Fruit fly (Drosophila melanogaster): ENCODE data around the gene CG33494.

Gene CG33494

DNA sequence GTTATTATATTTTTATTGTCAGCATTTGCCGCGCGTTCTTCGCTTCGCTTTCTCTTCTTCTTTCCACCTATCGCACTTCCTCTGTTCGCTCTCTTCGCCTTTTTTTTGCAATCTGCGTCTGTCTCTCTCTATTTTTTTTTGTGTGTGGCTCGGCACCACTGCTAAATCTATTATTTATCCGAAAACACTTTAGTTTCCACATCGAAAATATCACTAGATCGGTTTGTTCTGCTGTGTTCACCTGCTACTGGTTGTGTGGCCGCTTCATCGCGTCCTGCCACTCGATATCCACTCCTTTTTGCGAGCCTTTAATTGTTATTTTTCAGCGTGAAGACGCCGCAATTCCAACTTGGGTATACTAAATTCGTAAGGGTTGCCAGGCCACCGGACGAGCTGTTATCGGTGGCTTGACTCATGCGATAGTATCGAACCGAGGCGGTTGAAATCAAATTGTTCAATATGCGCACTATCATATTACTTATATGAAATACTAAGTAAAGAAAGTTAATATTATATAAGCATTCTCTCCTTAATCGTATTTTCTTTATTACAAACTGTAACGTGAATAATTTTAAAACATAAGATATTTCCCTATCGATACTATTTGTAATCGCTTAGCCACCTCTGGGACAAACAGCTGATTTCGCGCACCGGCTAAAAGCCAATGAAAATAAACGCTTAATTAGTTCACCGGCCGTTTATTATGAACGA is 12.3 kb downstream of the CG33494 start, which contains the start of the genes XNP, CG42488 and CG5116 (continued):
- TF ChIP-seq CHES-1-like (GFP tag; optimal IDR thresholded peaks at IDR 0.05) = peak; percentile 65
- peak; percentile 48 for TF ChIP-seq CG4617 (GFP tag; optimal IDR thresholded peaks at IDR 0.05; ENCODE audit: borderline replicate concordance)
- no peak for TF ChIP-seq CG3838 (GFP tag; optimal IDR thresholded peaks at IDR 0.05)
- no peak for TF ChIP-seq Tbp (GFP tag; optimal IDR thresholded peaks at IDR 0.05)
- peak in 1 of 2 experiments; percentile 61 for TF ChIP-seq dpn (GFP tag; optimal IDR thresholded peaks at IDR 0.05)
- peak; percentile 66 for TF ChIP-seq CG30020 (tag; optimal IDR thresholded peaks at IDR 0.05)
- TF ChIP-seq chm (GFP tag; IDR thresholded peaks at IDR 0.05) = no peak
- no peak for TF ChIP-seq sd (tag; optimal IDR thresholded peaks at IDR 0.05)
- TF ChIP-seq gt (GFP tag; IDR thresholded peaks at IDR 0.05) = no peak
- TF ChIP-seq CG4282 (GFP tag; optimal IDR thresholded peaks at IDR 0.05) = no peak
- TF ChIP-seq CG5180 (GFP tag; optimal IDR thresholded peaks at IDR 0.05) = no peak
- no peak for TF ChIP-seq CG18599 (GFP tag; optimal IDR thresholded peaks at IDR 0.05)
- TF ChIP-seq CG11560 (tag; IDR thresholded peaks at IDR 0.05) = no peak
- TF ChIP-seq Fer2 (tag; optimal IDR thresholded peaks at IDR 0.05) = peak; percentile 31
- no peak for TF ChIP-seq wdn (GFP tag; IDR thresholded peaks at IDR 0.05)
- TF ChIP-seq CG11456 (GFP tag; IDR thresholded peaks at IDR 0.05) = peak; percentile 65; the same call in 1 of the 3 replicates
- no peak for TF ChIP-seq br (optimal IDR thresholded peaks at IDR 0.05)
- TF ChIP-seq trem (tag; optimal IDR thresholded peaks at IDR 0.05) = peak; percentile 89
- no peak for TF ChIP-seq bowl (GFP tag; IDR thresholded peaks at IDR 0.05)
- peak; percentile 51 for TF ChIP-seq exex (tag; optimal IDR thresholded peaks at IDR 0.05)
- no peak for TF ChIP-seq CG5953 (GFP tag; IDR thresholded peaks at IDR 0.05)
- TF ChIP-seq B-H1 (GFP tag; IDR thresholded peaks at IDR 0.05) = no peak
- TF ChIP-seq Gsc (GFP tag; IDR thresholded peaks at IDR 0.05) = no peak
- peak; percentile 99 for TF ChIP-seq CG16813 (GFP tag; IDR thresholded peaks at IDR 0.05; ENCODE audit: partially characterized antibody)
- TF ChIP-seq CG18011 (GFP tag; optimal IDR thresholded peaks at IDR 0.05) = no peak
- peak; percentile 70 for TF ChIP-seq kay (GFP tag; optimal IDR thresholded peaks at IDR 0.05)
- peak; percentile 98 for TF ChIP-seq hbn (GFP tag; IDR thresholded peaks at IDR 0.05; ENCODE audit: partially characterized antibody)
- no peak for TF ChIP-seq NC2β (GFP tag; optimal IDR thresholded peaks at IDR 0.05)
- TF ChIP-seq luna (GFP tag; optimal IDR thresholded peaks at IDR 0.05) = no peak
- no peak for TF ChIP-seq Mrtf (GFP tag; IDR thresholded peaks at IDR 0.05)
- no peak for TF ChIP-seq wek (GFP tag; optimal IDR thresholded peaks at IDR 0.05)
- TF ChIP-seq CG6175 (GFP tag; IDR thresholded peaks at IDR 0.05) = no peak
- TF ChIP-seq oc (tag; optimal IDR thresholded peaks at IDR 0.05) = no peak
- TF ChIP-seq CG5245 (GFP tag; optimal IDR thresholded peaks at IDR 0.05) = no peak
- TF ChIP-seq Drgx (GFP tag; IDR thresholded peaks at IDR 0.05) = peak; percentile 59
- no peak for TF ChIP-seq CG8478 (optimal IDR thresholded peaks at IDR 0.05)
- TF ChIP-seq CG17912 (GFP tag; optimal IDR thresholded peaks at IDR 0.05) = no peak
- TF ChIP-seq az2 (GFP tag; optimal IDR thresholded peaks at IDR 0.05) = peak; percentile 27
- TF ChIP-seq amos (GFP tag; IDR thresholded peaks at IDR 0.05; ENCODE audit: partially characterized antibody) = peak; percentile 97
- peak; percentile 49 for TF ChIP-seq CG9797 (GFP tag; optimal IDR thresholded peaks at IDR 0.05)
- TF ChIP-seq CG9932 (GFP tag; IDR thresholded peaks at IDR 0.05) = peak; percentile 86
- TF ChIP-seq eyg (GFP tag; optimal IDR thresholded peaks at IDR 0.05) = no peak
- TF ChIP-seq Sry-δ (GFP tag; optimal IDR thresholded peaks at IDR 0.05) = peak; percentile 77
- peak; percentile 41 for TF ChIP-seq CG10979 (tag; optimal IDR thresholded peaks at IDR 0.05)
- TF ChIP-seq gce (GFP tag; IDR thresholded peaks at IDR 0.05) = no peak
- peak; percentile 32; the same call in 1 of the 3 replicates for TF ChIP-seq tgo (GFP tag; IDR thresholded peaks at IDR 0.05)
- TF ChIP-seq Mad (GFP tag; optimal IDR thresholded peaks at IDR 0.05) = peak; percentile 39
- TF ChIP-seq CG14014 (GFP tag; IDR thresholded peaks at IDR 0.05) = peak; percentile 64
- TF ChIP-seq gsb-n (tag; optimal IDR thresholded peaks at IDR 0.05) = peak; percentile 44
- TF ChIP-seq CG13894 (tag; optimal IDR thresholded peaks at IDR 0.05) = no peak
- no peak for TF ChIP-seq CG10274 (GFP tag; optimal IDR thresholded peaks at IDR 0.05)
